Worm (Caenorhabditis elegans) whole organism, L3 larva: ENCODE data around the gene mks-3.

Experiments
- ceh-82 ChIP-seq: fragments of 150-350 bp; optimal IDR thresholded peaks from 2 replicates; lab custom pipeline; 2014; ENCODE audit warnings: missing biosample characterization, missing genetic modification characterization
- ceh-9 ChIP-seq: sonication (generic microtip); optimal IDR thresholded peaks from 2 replicates; lab custom pipeline; 2018; ENCODE audit warnings: missing biosample characterization, missing genetic modification characterization
- elt-2 ChIP-seq: sonication (generic microtip); optimal IDR thresholded peaks from 2 replicates; lab custom pipeline; 2016; ENCODE audit warnings: missing genetic modification reagents, mild to moderate bottlenecking, missing genetic modification characterization, missing compliant biosample characterization
- fkh-10 ChIP-seq: sonication (generic microtip); optimal IDR thresholded peaks from 2 replicates; lab custom pipeline; 2017; ENCODE audit warnings: missing biosample characterization, missing genetic modification reagents, missing genetic modification characterization
- lin-39 ChIP-seq: fragments of 150-350 bp; optimal IDR thresholded peaks from 2 replicates; lab custom pipeline; 2018; ENCODE audit warnings: missing biosample characterization, missing genetic modification reagents, missing genetic modification characterization
- mdl-1 ChIP-seq: fragments of 150-350 bp; optimal IDR thresholded peaks from 2 replicates; lab custom pipeline; 2014; ENCODE audit warnings: missing biosample characterization, missing genetic modification characterization
- nhr-12 ChIP-seq: fragments of 150-350 bp; optimal IDR thresholded peaks from 2 replicates; lab custom pipeline; 2014; ENCODE audit warnings: missing biosample characterization, missing genetic modification characterization
- nhr-25 ChIP-seq: sonication (generic microtip); optimal IDR thresholded peaks from 2 replicates; lab custom pipeline; 2017; ENCODE audit warnings: missing biosample characterization, missing genetic modification characterization
- pha-4 ChIP-seq: fragments of 150-350 bp; optimal IDR thresholded peaks from 2 replicates; lab custom pipeline; 2014; ENCODE audit warnings: missing biosample characterization, missing genetic modification reagents, missing genetic modification characterization
- skn-1 ChIP-seq: fragments of 150-350 bp; optimal IDR thresholded peaks from 2 replicates; lab custom pipeline; 2014; ENCODE audit warnings: missing biosample characterization, missing genetic modification characterization
- snpc-4 ChIP-seq: fragments of 150-350 bp; optimal IDR thresholded peaks from 2 replicates; lab custom pipeline; 2014; ENCODE audit warnings: missing biosample characterization, missing genetic modification characterization

ce11 chrII:7570305-7570704, 13.2 kb downstream of the mks-3 start, which contains the start of gene F35D2.3:
- no peak for TF ChIP-seq elt-2
- TF ChIP-seq pha-4 (tag; lab: Kevin White, UChicago) = no peak
- TF ChIP-seq ceh-82 = no peak
- no peak for TF ChIP-seq nhr-12
- TF ChIP-seq ceh-9 = no peak
- TF ChIP-seq lin-39 (tag; lab: Kevin White, UChicago) = no peak
- no peak for TF ChIP-seq mdl-1 (tag; lab: Kevin White, UChicago)
- TF ChIP-seq fkh-10 (GFP tag; lab: Kevin White, UChicago) = no peak
- no peak for TF ChIP-seq skn-1 (tag; lab: Kevin White, UChicago)
- TF ChIP-seq snpc-4 (tag; lab: Kevin White, UChicago) = no peak
- TF ChIP-seq nhr-25 (tag; lab: Kevin White, UChicago) = no peak
